Fruit fly (Drosophila melanogaster) whole organism, embryonic: Measurements from ENCODE around the gene CG1896.
A peak's percentile ranks its signal among the peaks of the same experiment; 100 is the strongest.

Source experiments
- Adf1 ChIP-seq: fragments of 200-800 bp; sonication (Bioruptor generic); IDR thresholded peaks from 2 replicates; pipeline ENCODE4 v1.3.6; 2022; ENCODE audit warnings: missing biosample characterization, missing genetic modification characterization
- CG10267 ChIP-seq: fragments of 200-800 bp; sonication (Bioruptor generic); optimal IDR thresholded peaks from 2 replicates; lab custom pipeline; 2018; ENCODE audit warnings: missing biosample characterization, mild to moderate bottlenecking, missing genetic modification characterization, moderate library complexity
- CG10321 ChIP-seq: fragments of 200-800 bp; sonication (Bioruptor generic); IDR thresholded peaks from 2 replicates; pipeline ENCODE4 v1.3.6; 2022; ENCODE audit warnings: missing biosample characterization, missing genetic modification characterization
- CG11085 ChIP-seq: fragments of 200-800 bp; sonication (Bioruptor generic); IDR thresholded peaks from 2 replicates; pipeline ENCODE4 v1.3.6; 2022; ENCODE audit warnings: missing biosample characterization, missing genetic modification characterization
- CG12744 ChIP-seq: fragments of 200-800 bp; sonication (Bioruptor generic); optimal IDR thresholded peaks from 2 replicates; lab custom pipeline; 2016; ENCODE audit warnings: missing biosample characterization, missing genetic modification characterization
- CG17385 ChIP-seq: fragments of 200-800 bp; sonication (Bioruptor generic); optimal IDR thresholded peaks from 3 replicates; lab custom pipeline; 2018; ENCODE audit warnings: missing biosample characterization, mild to moderate bottlenecking, missing genetic modification characterization
- CG2199 ChIP-seq: fragments of 200-800 bp; sonication (Bioruptor generic); IDR thresholded peaks from 3 replicates; pipeline ENCODE4 v1.3.6; 2022; ENCODE audit warnings: missing biosample characterization, missing genetic modification characterization
- CG32767 ChIP-seq: fragments of 200-800 bp; sonication (Bioruptor generic); IDR thresholded peaks from 2 replicates; pipeline ENCODE4 v1.3.6; 2022; ENCODE audit warnings: missing biosample characterization, missing genetic modification characterization
- CG32772 ChIP-seq: fragments of 200-800 bp; sonication (Bioruptor generic); IDR thresholded peaks from 2 replicates; pipeline ENCODE4 v1.3.6; 2022; ENCODE audit warnings: missing biosample characterization, missing genetic modification characterization
- CG34422 ChIP-seq: fragments of 200-800 bp; sonication (Bioruptor generic); IDR thresholded peaks from 3 replicates; pipeline ENCODE4 v1.3.6; 2022; ENCODE audit warnings: missing biosample characterization, missing genetic modification characterization
- CG3847 ChIP-seq: fragments of 200-800 bp; sonication (Bioruptor generic); IDR thresholded peaks from 2 replicates; pipeline ENCODE4 v1.3.6; 2022; ENCODE audit warnings: missing biosample characterization, missing genetic modification characterization
- CG4360 ChIP-seq: fragments of 200-800 bp; sonication (Bioruptor generic); IDR thresholded peaks from 2 replicates; pipeline ENCODE4 v1.3.6; 2022; ENCODE audit warnings: missing biosample characterization, missing genetic modification characterization
- CG43689 ChIP-seq: fragments of 200-800 bp; sonication (Bioruptor generic); IDR thresholded peaks from 2 replicates; pipeline ENCODE4 v1.3.6; 2022; ENCODE audit warnings: missing biosample characterization, missing genetic modification characterization
- CG4820 ChIP-seq: fragments of 200-800 bp; sonication (Bioruptor generic); optimal IDR thresholded peaks from 3 replicates; lab custom pipeline; 2016; ENCODE audit warnings: missing biosample characterization, missing genetic modification characterization
- CG7745 ChIP-seq: fragments of 200-800 bp; sonication (Bioruptor generic); optimal IDR thresholded peaks from 2 replicates; lab custom pipeline; 2018; ENCODE audit warnings: missing biosample characterization, mild to moderate bottlenecking, missing genetic modification characterization, moderate library complexity
- CG7987 ChIP-seq: fragments of 200-800 bp; sonication (Bioruptor generic); optimal IDR thresholded peaks from 2 replicates; lab custom pipeline; 2018; ENCODE audit warnings: missing biosample characterization, mild to moderate bottlenecking, missing genetic modification characterization, moderate library complexity
- CG8478 ChIP-seq: fragments of >200 bp; optimal IDR thresholded peaks from 2 replicates; lab custom pipeline; 2018
- CHES-1-like ChIP-seq: fragments of 200-800 bp; sonication (Bioruptor generic); optimal IDR thresholded peaks from 2 replicates; lab custom pipeline; 2016; ENCODE audit warnings: missing biosample characterization, missing genetic modification characterization
- CoRest ChIP-seq: fragments of 200-800 bp; sonication (Bioruptor generic); optimal IDR thresholded peaks from 3 replicates; lab custom pipeline; 2018; ENCODE audit warnings: missing biosample characterization, mild to moderate bottlenecking, missing genetic modification characterization, moderate library complexity
- Dip3 ChIP-seq: fragments of 200-800 bp; sonication (Bioruptor generic); optimal IDR thresholded peaks from 3 replicates; lab custom pipeline; 2016; ENCODE audit warnings: missing biosample characterization, missing genetic modification characterization
- Dp ChIP-seq: fragments of 200-800 bp; sonication (Bioruptor generic); optimal IDR thresholded peaks from 2 replicates; lab custom pipeline; 2018; ENCODE audit warnings: missing biosample characterization, mild to moderate bottlenecking, missing genetic modification characterization, moderate library complexity
- HmgZ ChIP-seq: fragments of 200-800 bp; sonication (Bioruptor generic); optimal IDR thresholded peaks from 2 replicates; lab custom pipeline; 2018; ENCODE audit warnings: missing biosample characterization, mild to moderate bottlenecking, missing genetic modification characterization
- Kr ChIP-seq: fragments of 200-800 bp; sonication (Bioruptor generic); optimal IDR thresholded peaks from 2 replicates; lab custom pipeline; 2017; ENCODE audit warnings: missing biosample characterization, mild to moderate bottlenecking, missing genetic modification characterization
- Lim3 ChIP-seq: fragments of 200-800 bp; sonication (Bioruptor generic); IDR thresholded peaks from 2 replicates; pipeline ENCODE4 v1.3.6; 2022; ENCODE audit warnings: missing biosample characterization, missing genetic modification characterization
- MBD-R2 ChIP-seq: fragments of 200-800 bp; sonication (Bioruptor generic); IDR thresholded peaks from 2 replicates; pipeline ENCODE4 v1.3.6; 2022; ENCODE audit warnings: missing biosample characterization, missing genetic modification characterization
- Oaz ChIP-seq: fragments of 200-800 bp; sonication (Bioruptor generic); IDR thresholded peaks from 2 replicates; pipeline ENCODE4 v1.3.6; 2022; ENCODE audit warnings: missing biosample characterization, missing genetic modification characterization
- PHDP ChIP-seq: fragments of 200-800 bp; sonication (Bioruptor generic); optimal IDR thresholded peaks from 3 replicates; lab custom pipeline; 2018; ENCODE audit warnings: missing biosample characterization, mild to moderate bottlenecking, missing genetic modification characterization, moderate library complexity
- Poxn ChIP-seq: fragments of 200-800 bp; sonication (Bioruptor generic); IDR thresholded peaks from 2 replicates; pipeline ENCODE4 v1.3.6; 2022; ENCODE audit warnings: missing biosample characterization, missing genetic modification characterization
- Ravus ChIP-seq: fragments of 200-800 bp; sonication (Bioruptor generic); IDR thresholded peaks from 2 replicates; pipeline ENCODE4 v1.3.6; 2022; ENCODE audit warnings: missing biosample characterization, missing genetic modification characterization
- Sox100B ChIP-seq: fragments of 200-800 bp; sonication (Bioruptor generic); optimal IDR thresholded peaks from 3 replicates; lab custom pipeline; 2018; ENCODE audit warnings: missing biosample characterization, mild to moderate bottlenecking, missing genetic modification characterization
- amos ChIP-seq: fragments of 200-800 bp; sonication (Bioruptor generic); IDR thresholded peaks from 2 replicates; pipeline ENCODE4 v1.3.6; 2022; ENCODE audit warnings: missing biosample characterization, missing genetic modification characterization; ENCODE audit not compliant: partially characterized antibody
- bbx ChIP-seq: fragments of 200-800 bp; sonication (Bioruptor generic); IDR thresholded peaks from 2 replicates; pipeline ENCODE4 v1.3.6; 2022; ENCODE audit warnings: missing biosample characterization, missing genetic modification characterization; ENCODE audit not compliant: partially characterized antibody
- chif ChIP-seq, 2 experiments: fragments of 200-800 bp; sonication (Bioruptor generic); optimal IDR thresholded peaks; 3 replicates each; lab custom pipeline; 2016; ENCODE audit warnings: missing biosample characterization in 2 of 2, missing genetic modification characterization in 2 of 2
- chm ChIP-seq: fragments of 200-800 bp; sonication (Bioruptor generic); IDR thresholded peaks from 2 replicates; pipeline ENCODE4 v1.3.6; 2022; ENCODE audit warnings: missing biosample characterization, missing genetic modification characterization
- chn ChIP-seq: fragments of 200-800 bp; sonication (Bioruptor generic); optimal IDR thresholded peaks from 2 replicates; lab custom pipeline; 2016; ENCODE audit warnings: missing biosample characterization, missing genetic modification characterization
- corto ChIP-seq: fragments of 200-800 bp; sonication (Bioruptor generic); optimal IDR thresholded peaks from 2 replicates; lab custom pipeline; 2016; ENCODE audit warnings: missing biosample characterization, mild to moderate bottlenecking, missing genetic modification characterization, moderate library complexity
- dimm ChIP-seq: fragments of 200-800 bp; sonication (Bioruptor generic); IDR thresholded peaks from 2 replicates; pipeline ENCODE4 v1.3.6; 2022; ENCODE audit warnings: missing biosample characterization, missing genetic modification characterization
- dysf ChIP-seq: fragments of 200-800 bp; sonication (Bioruptor generic); IDR thresholded peaks from 3 replicates; pipeline ENCODE4 v1.3.6; 2022; ENCODE audit warnings: missing biosample characterization, missing genetic modification characterization
- ems ChIP-seq: fragments of 200-800 bp; sonication (Bioruptor generic); optimal IDR thresholded peaks from 3 replicates; lab custom pipeline; 2016; ENCODE audit warnings: missing biosample characterization, missing genetic modification characterization
- esg ChIP-seq: fragments of 200-800 bp; sonication (Bioruptor generic); conservative IDR thresholded peaks from 2 replicates; pipeline ENCODE4 v1.3.6; 2022; ENCODE audit warnings: missing biosample characterization, missing genetic modification characterization
- ewg ChIP-seq: fragments of 200-800 bp; sonication (Bioruptor generic); optimal IDR thresholded peaks from 3 replicates; lab custom pipeline; 2017; ENCODE audit warnings: mild to moderate bottlenecking, missing biosample characterization, missing genetic modification reagents, missing genetic modification characterization
- fd3F ChIP-seq: fragments of 200-800 bp; sonication (Bioruptor generic); optimal IDR thresholded peaks from 2 replicates; lab custom pipeline; 2018; ENCODE audit warnings: missing biosample characterization, mild to moderate bottlenecking, missing genetic modification characterization, moderate library complexity
- ftz-f1 ChIP-seq: fragments of 200-800 bp; sonication (Bioruptor generic); optimal IDR thresholded peaks from 2 replicates; lab custom pipeline; 2016; ENCODE audit warnings: missing biosample characterization, missing genetic modification characterization
- gcm ChIP-seq: fragments of 200-800 bp; sonication (Bioruptor generic); optimal IDR thresholded peaks from 2 replicates; lab custom pipeline; 2019; ENCODE audit warnings: missing biosample characterization, mild to moderate bottlenecking, missing genetic modification characterization, moderate library complexity
- ken ChIP-seq: fragments of 200-800 bp; sonication (Bioruptor generic); IDR thresholded peaks from 3 replicates; pipeline ENCODE4 v1.3.6; 2022; ENCODE audit warnings: missing biosample characterization, missing genetic modification characterization
- klu ChIP-seq: fragments of 200-800 bp; sonication (Bioruptor generic); IDR thresholded peaks from 2 replicates; pipeline ENCODE4 v1.3.6; 2022; ENCODE audit warnings: missing biosample characterization, missing genetic modification characterization
- lilli ChIP-seq: fragments of 200-800 bp; sonication (Bioruptor generic); optimal IDR thresholded peaks from 3 replicates; lab custom pipeline; 2016; ENCODE audit warnings: missing biosample characterization, missing genetic modification characterization
- pan ChIP-seq, 4 experiments: fragments of >200 bp in 3 of 4; fragments of 200-800 bp in 1 of 4; sonication (Bioruptor generic) in 1 of 4; optimal IDR thresholded peaks in 3 of 4; IDR thresholded peaks in 1 of 4; 2 replicates each; pipeline versions ENCODE4 v1.3.6 to Lab custom; 2017 to 2022; ENCODE audit warnings: missing biosample characterization in 2 of 4, missing genetic modification characterization in 2 of 4, mixed read lengths in 1 of 4
- pnt ChIP-seq: fragments of 200-800 bp; sonication (Bioruptor generic); optimal IDR thresholded peaks from 3 replicates; lab custom pipeline; 2016; ENCODE audit warnings: missing biosample characterization, missing genetic modification characterization
- pros ChIP-seq: fragments of 200-800 bp; sonication (Bioruptor generic); optimal IDR thresholded peaks from 3 replicates; lab custom pipeline; 2019; ENCODE audit warnings: missing biosample characterization, mild to moderate bottlenecking, missing genetic modification characterization, moderate library complexity
- psq ChIP-seq: fragments of 200-800 bp; sonication (Bioruptor generic); optimal IDR thresholded peaks from 2 replicates; lab custom pipeline; 2017; ENCODE audit warnings: missing biosample characterization, missing genetic modification characterization
- trh ChIP-seq: fragments of 200-800 bp; sonication (Bioruptor generic); optimal IDR thresholded peaks from 2 replicates; lab custom pipeline; 2016; ENCODE audit warnings: missing biosample characterization, missing genetic modification characterization
- z ChIP-seq: fragments of 200-800 bp; sonication (Bioruptor generic); IDR thresholded peaks from 3 replicates; pipeline ENCODE4 v1.3.6; 2022; ENCODE audit warnings: missing biosample characterization, missing genetic modification characterization

The CG1896 gene

DNA sequence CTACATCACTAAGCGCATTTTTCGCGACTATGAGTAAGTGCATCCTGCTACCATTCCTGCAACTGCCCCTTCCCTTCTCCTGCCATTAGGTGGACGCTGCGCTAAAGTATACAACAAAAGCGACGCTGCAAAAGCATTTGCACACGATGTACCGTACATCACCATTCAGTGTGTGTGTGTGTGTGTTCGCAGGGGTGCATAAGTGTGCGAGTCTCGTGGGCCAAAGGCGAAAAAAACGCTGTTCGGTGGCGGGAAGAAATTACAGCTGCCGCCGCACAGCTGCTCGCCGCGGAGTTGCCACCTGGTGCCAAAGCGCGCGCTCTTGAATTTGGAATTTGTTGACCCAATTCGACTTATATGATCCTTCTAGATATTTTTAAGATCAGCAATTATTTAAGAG lies 50.4 kb downstream of the CG1896 start (continued):
- TF ChIP-seq esg (GFP tag; lab: Robert Waterston, UW) (no peak), ewg (peak; percentile 24), CG10267 (tag; lab: Kevin White, UChicago) (no peak), Ravus (GFP tag; lab: Robert Waterston, UW) (no peak), MBD-R2 (GFP tag; lab: Robert Waterston, UW) (peak; percentile 73), fd3F (GFP tag; lab: Kevin White, UChicago) (no peak), HmgZ (tag; lab: Kevin White, UChicago) (peak; percentile 60), pnt (no peak), psq (GFP tag; lab: Kevin White, UChicago) (no peak), klu (GFP tag; lab: Robert Waterston, UW) (no peak), chm (GFP tag; lab: Robert Waterston, UW) (no peak; the same call in 1 of the 2 replicates), CG11085 (GFP tag; lab: Robert Waterston, UW) (no peak), amos (GFP tag; lab: Robert Waterston, UW) (no peak), Poxn (no peak), trh (GFP tag; lab: Kevin White, UChicago) (no peak), lilli (no peak), dysf (GFP tag; lab: Robert Waterston, UW) (no peak), CG4820 (no peak), ems (GFP tag; lab: Kevin White, UChicago) (no peak), CG7987 (GFP tag; lab: Kevin White, UChicago) (no peak), Oaz (GFP tag; lab: Robert Waterston, UW) (no peak), Sox100B (GFP tag; lab: Kevin White, UChicago) (no peak), chn (GFP tag; lab: Kevin White, UChicago) (no peak), CG43689 (GFP tag; lab: Robert Waterston, UW) (no peak), pros (GFP tag; lab: Kevin White, UChicago) (no peak), Kr (no peak), ftz-f1 (no peak), CG17385 (no peak), bbx (peak; percentile 37), Adf1 (peak; percentile 45), z (GFP tag; lab: Robert Waterston, UW) (no peak), CG32772 (no peak), pan (optimal IDR thresholded peaks at IDR 0.05; lab: Kevin White, UChicago) (no peak), pan (GFP tag; optimal IDR thresholded peaks at IDR 0.05 in 1 of 2, IDR thresholded peaks at IDR 0.05 in 1 of 2) (no peak), CG4360 (GFP tag; lab: Robert Waterston, UW) (no peak), CG10321 (GFP tag; lab: Robert Waterston, UW) (no peak), CG7745 (tag; lab: Kevin White, UChicago) (no peak), chif (GFP tag; optimal IDR thresholded peaks at IDR 0.05; lab: Kevin White, UChicago) (no peak), corto (GFP tag; lab: Kevin White, UChicago) (no peak), CG8478 (lab: Kevin White, UChicago) (peak; percentile 76), Lim3 (GFP tag; lab: Robert Waterston, UW) (no peak), CG2199 (GFP tag; lab: Robert Waterston, UW) (no peak), CG34422 (GFP tag; lab: Robert Waterston, UW) (peak; percentile 71; the same call in 1 of the 3 replicates), ken (GFP tag; lab: Robert Waterston, UW) (no peak), CG3847 (GFP tag; lab: Robert Waterston, UW) (0 out of 2 replicates have a peak, but pooled peaks have one; percentile 18), CoRest (no peak), CG32767 (GFP tag; lab: Robert Waterston, UW) (no peak), dimm (GFP tag; lab: Robert Waterston, UW) (no peak), gcm (GFP tag; lab: Kevin White, UChicago) (no peak), Dp (GFP tag; lab: Kevin White, UChicago) (peak; percentile 95), CG12744 (GFP tag; lab: Kevin White, UChicago) (no peak), PHDP (tag; lab: Kevin White, UChicago) (no peak), Dip3 (GFP tag; lab: Kevin White, UChicago) (no peak), CHES-1-like (no peak)
